Worm (Caenorhabditis elegans): ENCODE measurements around the gene tbb-6.

- TF ChIP-seq ets-4 (GFP tag; optimal IDR thresholded peaks at IDR 0.05): no peak
- TF ChIP-seq tbx-9 (tag; optimal IDR thresholded peaks at IDR 0.05; ENCODE audit: borderline replicate concordance): no peak
- no peak for TF ChIP-seq mel-28 (tag; optimal IDR thresholded peaks at IDR 0.05; ENCODE audit: borderline replicate concordance)
- no peak for TF ChIP-seq ceh-79 (tag; optimal IDR thresholded peaks at IDR 0.05)
- TF ChIP-seq snpc-4 (GFP tag; optimal IDR thresholded peaks at IDR 0.05): no peak
- no peak for TF ChIP-seq snpc-4 (tag; optimal IDR thresholded peaks at IDR 0.05)
- no peak for TF ChIP-seq lag-1 (GFP tag; IDR thresholded peaks at IDR 0.05)
- no peak for TF ChIP-seq lir-1 (GFP tag; conservative IDR thresholded peaks at IDR 0.05)
- TF ChIP-seq die-1 (tag; optimal IDR thresholded peaks at IDR 0.05): no peak
- no peak for TF ChIP-seq madf-6 (GFP tag; IDR thresholded peaks at IDR 0.05)
- TF ChIP-seq ztf-26 (tag; optimal IDR thresholded peaks at IDR 0.05): no peak
- TF ChIP-seq ama-1 (optimal IDR thresholded peaks at IDR 0.05): no peak
- no peak for TF ChIP-seq ama-1 (GFP tag; optimal IDR thresholded peaks at IDR 0.05)
These were observed 33.7 kb downstream of the tbb-6 start for ce11 chrV:12295015-12295414.
